Fruit fly (Drosophila melanogaster) whole organism, embryonic: ENCODE data around the gene Reg-2.

Source experiments
- Atf6 ChIP-seq: fragments of 200-800 bp; sonication (Bioruptor generic); IDR thresholded peaks from 2 replicates; pipeline ENCODE4 v1.3.6; 2022; ENCODE audit warnings: missing biosample characterization, missing genetic modification characterization
- CG10654 ChIP-seq: fragments of 200-800 bp; sonication (Bioruptor generic); optimal IDR thresholded peaks from 2 replicates; lab custom pipeline; 2016; ENCODE audit warnings: missing biosample characterization, missing genetic modification characterization
- CG11560 ChIP-seq: fragments of 200-800 bp; sonication (Bioruptor generic); IDR thresholded peaks from 3 replicates; pipeline ENCODE4 v1.3.6; 2022; ENCODE audit warnings: missing biosample characterization, missing genetic modification characterization
- CG1233 ChIP-seq: fragments of 200-800 bp; sonication (Bioruptor generic); optimal IDR thresholded peaks from 4 replicates; lab custom pipeline; 2018; ENCODE audit warnings: missing biosample characterization, mild to moderate bottlenecking, missing genetic modification characterization
- CG12391 ChIP-seq: fragments of 200-800 bp; sonication (Bioruptor generic); optimal IDR thresholded peaks from 3 replicates; lab custom pipeline; 2018; ENCODE audit warnings: missing biosample characterization, mild to moderate bottlenecking, missing genetic modification characterization, moderate library complexity
- CG14050 ChIP-seq: fragments of 200-800 bp; sonication (Bioruptor generic); IDR thresholded peaks from 3 replicates; pipeline ENCODE4 v1.3.6; 2022; ENCODE audit warnings: missing biosample characterization, missing genetic modification characterization
- CG14860 ChIP-seq: fragments of 200-800 bp; sonication (Bioruptor generic); IDR thresholded peaks from 3 replicates; pipeline ENCODE4 v1.3.6; 2022; ENCODE audit warnings: missing biosample characterization, missing genetic modification characterization; ENCODE audit not compliant: partially characterized antibody
- CG15269 ChIP-seq: fragments of 200-800 bp; sonication (Bioruptor generic); optimal IDR thresholded peaks from 2 replicates; lab custom pipeline; 2018; ENCODE audit warnings: missing biosample characterization, mild to moderate bottlenecking, missing genetic modification characterization, moderate library complexity
- CG1647 ChIP-seq: fragments of 200-800 bp; sonication (Bioruptor generic); optimal IDR thresholded peaks from 3 replicates; lab custom pipeline; 2016; ENCODE audit warnings: missing biosample characterization, missing genetic modification characterization
- CG17186 ChIP-seq: fragments of 200-800 bp; sonication (Bioruptor generic); optimal IDR thresholded peaks from 3 replicates; lab custom pipeline; 2017; ENCODE audit warnings: missing biosample characterization, missing genetic modification reagents, missing genetic modification characterization
- CG2129 ChIP-seq: fragments of 200-800 bp; sonication (Bioruptor generic); IDR thresholded peaks from 2 replicates; pipeline ENCODE4 v1.3.6; 2022; ENCODE audit warnings: missing biosample characterization, missing genetic modification characterization; ENCODE audit not compliant: partially characterized antibody
- CG32532 ChIP-seq: fragments of 200-800 bp; sonication (Bioruptor generic); IDR thresholded peaks from 2 replicates; pipeline ENCODE4 v1.3.6; 2022; ENCODE audit warnings: missing biosample characterization, missing genetic modification characterization
- CG4360 ChIP-seq: fragments of 200-800 bp; sonication (Bioruptor generic); IDR thresholded peaks from 2 replicates; pipeline ENCODE4 v1.3.6; 2022; ENCODE audit warnings: missing biosample characterization, missing genetic modification characterization
- CG7357 ChIP-seq: fragments of 200-800 bp; sonication (Bioruptor generic); IDR thresholded peaks from 3 replicates; pipeline ENCODE4 v1.3.6; 2022; ENCODE audit warnings: missing biosample characterization, missing genetic modification characterization
- CrebB ChIP-seq: fragments of 200-800 bp; sonication (Bioruptor generic); optimal IDR thresholded peaks from 3 replicates; lab custom pipeline; 2018; ENCODE audit warnings: missing biosample characterization, mild to moderate bottlenecking, missing genetic modification characterization
- Dek ChIP-seq: fragments of 200-800 bp; sonication (Bioruptor generic); optimal IDR thresholded peaks from 3 replicates; lab custom pipeline; 2019; ENCODE audit warnings: missing biosample characterization, mild to moderate bottlenecking, missing genetic modification characterization, moderate library complexity
- Dp ChIP-seq: fragments of 200-800 bp; sonication (Bioruptor generic); optimal IDR thresholded peaks from 2 replicates; lab custom pipeline; 2018; ENCODE audit warnings: missing biosample characterization, mild to moderate bottlenecking, missing genetic modification characterization, moderate library complexity
- H15 ChIP-seq: fragments of 200-800 bp; sonication (Bioruptor generic); IDR thresholded peaks from 3 replicates; pipeline ENCODE4 v1.3.6; 2022; ENCODE audit warnings: missing biosample characterization, missing genetic modification characterization
- HLHmδ ChIP-seq: fragments of 200-800 bp; sonication (Bioruptor generic); optimal IDR thresholded peaks from 2 replicates; lab custom pipeline; 2018; ENCODE audit warnings: missing biosample characterization, mild to moderate bottlenecking, missing genetic modification characterization, moderate library complexity
- HmgD ChIP-seq: fragments of 200-800 bp; sonication (Bioruptor generic); optimal IDR thresholded peaks from 3 replicates; lab custom pipeline; 2016; ENCODE audit warnings: missing biosample characterization, missing genetic modification characterization
- Lim3 ChIP-seq: fragments of 200-800 bp; sonication (Bioruptor generic); IDR thresholded peaks from 2 replicates; pipeline ENCODE4 v1.3.6; 2022; ENCODE audit warnings: missing biosample characterization, missing genetic modification characterization
- Med ChIP-seq: fragments of 200-800 bp; sonication (Bioruptor generic); peaks from one replicate; lab custom pipeline; 2016; ENCODE audit warnings: missing biosample characterization, missing genetic modification characterization, mild to moderate bottlenecking, inconsistent platforms, moderate library complexity
- Myb ChIP-seq: fragments of 200-800 bp; sonication (Bioruptor generic); optimal IDR thresholded peaks from 2 replicates; lab custom pipeline; 2016; ENCODE audit warnings: missing biosample characterization, missing genetic modification characterization
- NK7.1 ChIP-seq: fragments of 200-800 bp; sonication (Bioruptor generic); optimal IDR thresholded peaks from 3 replicates; lab custom pipeline; 2016; ENCODE audit warnings: missing biosample characterization, missing genetic modification characterization
- Ptx1 ChIP-seq: fragments of 200-800 bp; sonication (Bioruptor generic); IDR thresholded peaks from 2 replicates; pipeline ENCODE4 v1.3.6; 2022; ENCODE audit warnings: missing biosample characterization, missing genetic modification characterization
- Ssrp ChIP-seq: fragments of 200-800 bp; sonication (Bioruptor generic); optimal IDR thresholded peaks from 2 replicates; lab custom pipeline; 2018; ENCODE audit warnings: missing biosample characterization, mild to moderate bottlenecking, missing genetic modification characterization, moderate library complexity
- YL-1 ChIP-seq: fragments of 200-800 bp; sonication (Bioruptor generic); optimal IDR thresholded peaks from 3 replicates; lab custom pipeline; 2017; ENCODE audit warnings: missing biosample characterization, mild to moderate bottlenecking, missing genetic modification characterization
- ash1 ChIP-seq: fragments of 200-800 bp; sonication (Bioruptor generic); optimal IDR thresholded peaks from 2 replicates; lab custom pipeline; 2018; ENCODE audit warnings: missing biosample characterization, mild to moderate bottlenecking, missing genetic modification characterization
- br ChIP-seq: fragments of >200 bp; optimal IDR thresholded peaks from 2 replicates; lab custom pipeline; 2017
- cg ChIP-seq: fragments of 200-800 bp; sonication (Bioruptor generic); optimal IDR thresholded peaks from 3 replicates; lab custom pipeline; 2019; ENCODE audit warnings: missing biosample characterization, mild to moderate bottlenecking, missing genetic modification characterization, moderate library complexity
- chm ChIP-seq: fragments of 200-800 bp; sonication (Bioruptor generic); IDR thresholded peaks from 2 replicates; pipeline ENCODE4 v1.3.6; 2022; ENCODE audit warnings: missing biosample characterization, missing genetic modification characterization
- dan ChIP-seq: fragments of 200-800 bp; sonication (Bioruptor generic); IDR thresholded peaks from 2 replicates; pipeline ENCODE4 v1.3.6; 2022; ENCODE audit warnings: missing biosample characterization, missing genetic modification characterization
- dm ChIP-seq: fragments of 200-800 bp; sonication (Bioruptor generic); optimal IDR thresholded peaks from 3 replicates; lab custom pipeline; 2016; ENCODE audit warnings: missing biosample characterization, missing genetic modification characterization
- ems ChIP-seq: fragments of 200-800 bp; sonication (Bioruptor generic); optimal IDR thresholded peaks from 3 replicates; lab custom pipeline; 2016; ENCODE audit warnings: missing biosample characterization, missing genetic modification characterization
- h ChIP-seq: fragments of >200 bp; optimal IDR thresholded peaks from 2 replicates; lab custom pipeline; 2017
- hkb ChIP-seq, 2 experiments: fragments of 200-800 bp in 1 of 2; fragments of >200 bp in 1 of 2; sonication (Bioruptor generic) in 1 of 2; IDR thresholded peaks in 1 of 2; optimal IDR thresholded peaks in 1 of 2; 2 replicates each; pipeline versions ENCODE4 v1.3.6 to Lab custom; 2017 to 2022; ENCODE audit warnings: missing biosample characterization in 1 of 2, missing genetic modification characterization in 1 of 2
- jumu ChIP-seq: fragments of 200-800 bp; sonication (Bioruptor generic); optimal IDR thresholded peaks from 3 replicates; lab custom pipeline; 2016; ENCODE audit warnings: missing biosample characterization, missing genetic modification characterization
- lbe ChIP-seq: fragments of 200-800 bp; sonication (Bioruptor generic); optimal IDR thresholded peaks from 2 replicates; lab custom pipeline; 2016; ENCODE audit warnings: missing biosample characterization, mild to moderate bottlenecking, missing genetic modification characterization
- mam ChIP-seq: fragments of 200-800 bp; sonication (Bioruptor generic); optimal IDR thresholded peaks from 3 replicates; lab custom pipeline; 2016; ENCODE audit warnings: missing biosample characterization, missing genetic modification characterization
- mld ChIP-seq: fragments of 200-800 bp; sonication (Bioruptor generic); IDR thresholded peaks from 3 replicates; pipeline ENCODE4 v1.3.6; 2022; ENCODE audit warnings: missing biosample characterization, missing genetic modification characterization; ENCODE audit not compliant: partially characterized antibody
- oc ChIP-seq: fragments of 200-800 bp; sonication (Bioruptor generic); optimal IDR thresholded peaks from 2 replicates; lab custom pipeline; 2018; ENCODE audit warnings: missing biosample characterization, mild to moderate bottlenecking, missing genetic modification characterization, moderate library complexity
- otp ChIP-seq: fragments of 200-800 bp; sonication (Bioruptor generic); IDR thresholded peaks from 3 replicates; pipeline ENCODE4, ENCODE4 v1.3.6; 2022; ENCODE audit warnings: missing biosample characterization, missing genetic modification characterization
- pzg ChIP-seq: fragments of 200-800 bp; sonication (Bioruptor generic); optimal IDR thresholded peaks from 3 replicates; lab custom pipeline; 2018; ENCODE audit warnings: missing biosample characterization, mild to moderate bottlenecking, missing genetic modification characterization, moderate library complexity
- repo ChIP-seq: fragments of 200-800 bp; sonication (Bioruptor generic); optimal IDR thresholded peaks from 2 replicates; lab custom pipeline; 2016; ENCODE audit warnings: missing biosample characterization, missing genetic modification characterization
- slp2 ChIP-seq: fragments of 200-800 bp; sonication (Bioruptor generic); optimal IDR thresholded peaks from 2 replicates; lab custom pipeline; 2016; ENCODE audit warnings: missing biosample characterization, missing genetic modification characterization
- sqz ChIP-seq: fragments of 200-800 bp; sonication (Bioruptor generic); optimal IDR thresholded peaks from 3 replicates; lab custom pipeline; 2018; ENCODE audit warnings: missing biosample characterization, mild to moderate bottlenecking, missing genetic modification characterization
- twi ChIP-seq: fragments of 200-800 bp; optimal IDR thresholded peaks from 2 replicates; lab custom pipeline; 2019; ENCODE audit warnings: missing biosample characterization, mild to moderate bottlenecking, missing genetic modification characterization, moderate library complexity
- unc-4 ChIP-seq: fragments of 200-800 bp; sonication (Bioruptor generic); IDR thresholded peaks from 2 replicates; pipeline ENCODE4 v1.3.6; 2022; ENCODE audit warnings: missing biosample characterization, missing genetic modification characterization; ENCODE audit not compliant: partially characterized antibody
- unpg ChIP-seq: fragments of 200-800 bp; sonication (Bioruptor generic); optimal IDR thresholded peaks from 3 replicates; lab custom pipeline; 2018; ENCODE audit warnings: missing biosample characterization, mild to moderate bottlenecking, missing genetic modification characterization, moderate library complexity
- vfl ChIP-seq: fragments of 200-800 bp; sonication (Bioruptor generic); optimal IDR thresholded peaks from 2 replicates; lab custom pipeline; 2016; ENCODE audit warnings: missing biosample characterization, missing genetic modification characterization

Gene Reg-2

dm6 chr3L:604701-605100, 1.7 kb downstream of the Reg-2 start (continued):
- no peak for TF ChIP-seq slp2 (GFP tag; lab: Kevin White, UChicago)
- no peak for TF ChIP-seq NK7.1 (GFP tag; lab: Kevin White, UChicago)
- no peak for TF ChIP-seq CG1647 (GFP tag; lab: Kevin White, UChicago)
- TF ChIP-seq ems: no peak
- no peak for TF ChIP-seq h (lab: Kevin White, UChicago)
- no peak for TF ChIP-seq chm
- no peak for TF ChIP-seq Myb (GFP tag; lab: Kevin White, UChicago)
- TF ChIP-seq CG4360 (GFP tag; lab: Robert Waterston, UW): no peak
- TF ChIP-seq CG15269 (tag; lab: Kevin White, UChicago): no peak
- TF ChIP-seq dm (GFP tag; lab: Kevin White, UChicago): no peak
- TF ChIP-seq H15: no peak
- no peak for TF ChIP-seq CG2129
- peak; percentile 73 for TF ChIP-seq pzg (GFP tag; lab: Kevin White, UChicago)
- TF ChIP-seq CG7357 (GFP tag; lab: Robert Waterston, UW): no peak
- TF ChIP-seq unpg: no peak
- TF ChIP-seq HLHmδ (GFP tag; lab: Kevin White, UChicago): no peak
- no peak for TF ChIP-seq jumu (GFP tag; lab: Kevin White, UChicago)
- no peak for TF ChIP-seq CG10654 (GFP tag; lab: Kevin White, UChicago)

dm6 chr3L:603847-604550, 2.4 kb downstream of the Reg-2 start, which contains the start of gene CG13893:
TSS of gene CG13893 (minus strand) at chr3L:604008.
- TF ChIP-seq CG14860 (no peak), HmgD (GFP tag; lab: Kevin White, UChicago) (no peak), CG12391 (tag; lab: Kevin White, UChicago) (peak; percentile 0), br (lab: Kevin White, UChicago) (no peak), Lim3 (GFP tag; lab: Robert Waterston, UW) (no peak), CG11560 (tag; lab: Robert Waterston, UW) (no peak), Atf6 (GFP tag; lab: Robert Waterston, UW) (peak; percentile 70), mam (GFP tag; lab: Kevin White, UChicago) (peak; percentile 48), oc (tag; lab: Kevin White, UChicago) (no peak), mld (GFP tag; lab: Robert Waterston, UW) (0 out of 3 replicates have a peak, but pooled peaks have one; percentile 31), Ptx1 (no peak), dan (GFP tag; lab: Robert Waterston, UW) (no peak), Ssrp (tag; lab: Kevin White, UChicago) (no peak), CG14050 (no peak), CG1233 (peak; percentile 46), cg (no peak), Med (peak; percentile 92), lbe (no peak), vfl (no peak), otp (GFP tag; lab: Robert Waterston, UW) (peak; percentile 61; the same call in 1 of the 3 replicates), CG4360 (GFP tag; lab: Robert Waterston, UW) (peak; percentile 33; the same call in 1 of the 2 replicates), Dek (tag; lab: Kevin White, UChicago) (no peak), CG32532 (GFP tag; lab: Robert Waterston, UW) (peak; percentile 64), Dp (no peak), sqz (no peak), CG17186 (GFP tag; lab: Kevin White, UChicago) (no peak), repo (GFP tag; lab: Kevin White, UChicago) (no peak), CrebB (tag; lab: Kevin White, UChicago) (peak; percentile 8), hkb (optimal IDR thresholded peaks at IDR 0.05; lab: Kevin White, UChicago) (no peak), hkb (GFP tag; IDR thresholded peaks at IDR 0.05; lab: Robert Waterston, UW) (peak; percentile 62; the same call in 1 of the 2 replicates), ash1 (GFP tag; lab: Kevin White, UChicago) (no peak), unc-4 (GFP tag; lab: Robert Waterston, UW) (peak; percentile 39; the same call in 1 of the 2 replicates), twi (tag; lab: Kevin White, UChicago) (no peak), YL-1 (GFP tag; lab: Kevin White, UChicago) (no peak)
